Fruit fly (Drosophila melanogaster) whole organism, embryonic: Measurements from ENCODE around the gene pod1.

Experiments
- Atf-2 ChIP-seq: fragments of 200-800 bp; sonication (Bioruptor generic); optimal IDR thresholded peaks from 2 replicates; lab custom pipeline; 2016; ENCODE audit warnings: missing biosample characterization, missing genetic modification characterization
- Awh ChIP-seq: fragments of 200-800 bp; sonication (Bioruptor generic); IDR thresholded peaks from 2 replicates; pipeline ENCODE4, ENCODE4 v1.3.6; 2022; ENCODE audit warnings: missing biosample characterization, missing genetic modification characterization
- CG10267 ChIP-seq: fragments of 200-800 bp; sonication (Bioruptor generic); optimal IDR thresholded peaks from 2 replicates; lab custom pipeline; 2018; ENCODE audit warnings: missing biosample characterization, mild to moderate bottlenecking, missing genetic modification characterization, moderate library complexity
- CG11085 ChIP-seq: fragments of 200-800 bp; sonication (Bioruptor generic); IDR thresholded peaks from 2 replicates; pipeline ENCODE4 v1.3.6; 2022; ENCODE audit warnings: missing biosample characterization, missing genetic modification characterization
- CG11093 ChIP-seq: fragments of 200-800 bp; sonication (Bioruptor generic); IDR thresholded peaks from 3 replicates; pipeline ENCODE4 v1.3.6; 2022; ENCODE audit warnings: missing biosample characterization, missing genetic modification characterization
- CG11695 ChIP-seq: fragments of 200-800 bp; sonication (Bioruptor generic); IDR thresholded peaks from 3 replicates; pipeline ENCODE4 v1.3.6; 2022; ENCODE audit warnings: missing biosample characterization, missing genetic modification characterization
- CG11723 ChIP-seq: fragments of 200-800 bp; sonication (Bioruptor generic); optimal IDR thresholded peaks from 2 replicates; lab custom pipeline; 2017; ENCODE audit warnings: missing biosample characterization, mild to moderate bottlenecking, missing genetic modification characterization
- CG12155 ChIP-seq: fragments of 200-800 bp; sonication (Bioruptor generic); optimal IDR thresholded peaks from 3 replicates; lab custom pipeline; 2016; ENCODE audit warnings: missing biosample characterization, missing genetic modification characterization
- CG12391 ChIP-seq: fragments of 200-800 bp; sonication (Bioruptor generic); optimal IDR thresholded peaks from 3 replicates; lab custom pipeline; 2018; ENCODE audit warnings: missing biosample characterization, mild to moderate bottlenecking, missing genetic modification characterization, moderate library complexity
- CG12769 ChIP-seq: fragments of 200-800 bp; sonication (Bioruptor generic); optimal IDR thresholded peaks from 2 replicates; lab custom pipeline; 2019; ENCODE audit warnings: missing biosample characterization, mild to moderate bottlenecking, missing genetic modification characterization, moderate library complexity
- CG13624 ChIP-seq: fragments of 200-800 bp; sonication (Bioruptor generic); optimal IDR thresholded peaks from 2 replicates; lab custom pipeline; 2016; ENCODE audit warnings: missing biosample characterization, missing genetic modification characterization
- CG1602 ChIP-seq: fragments of 200-800 bp; sonication (Bioruptor generic); optimal IDR thresholded peaks from 3 replicates; lab custom pipeline; 2016; ENCODE audit warnings: missing biosample characterization, missing genetic modification characterization
- CG18619 ChIP-seq: fragments of 200-800 bp; sonication (Bioruptor generic); optimal IDR thresholded peaks from 3 replicates; lab custom pipeline; 2017; ENCODE audit warnings: missing biosample characterization, mild to moderate bottlenecking, missing genetic modification characterization
- CG2202 ChIP-seq: fragments of 200-800 bp; sonication (Bioruptor generic); optimal IDR thresholded peaks from 2 replicates; lab custom pipeline; 2018; ENCODE audit warnings: missing biosample characterization, mild to moderate bottlenecking, missing genetic modification characterization
- CG31224 ChIP-seq: fragments of 200-800 bp; sonication (Bioruptor generic); IDR thresholded peaks from 2 replicates; pipeline ENCODE4 v1.3.6; 2022; ENCODE audit warnings: missing biosample characterization, missing genetic modification characterization
- CG3995 ChIP-seq: fragments of 200-800 bp; sonication (Bioruptor generic); optimal IDR thresholded peaks from 3 replicates; lab custom pipeline; 2016; ENCODE audit warnings: missing biosample characterization, missing genetic modification characterization
- CG4707 ChIP-seq: fragments of 200-800 bp; sonication (Bioruptor generic); optimal IDR thresholded peaks from 2 replicates; lab custom pipeline; 2018; ENCODE audit warnings: missing biosample characterization, mild to moderate bottlenecking, missing genetic modification characterization, moderate library complexity
- Camta ChIP-seq: fragments of 200-800 bp; sonication (Bioruptor generic); optimal IDR thresholded peaks from 2 replicates; lab custom pipeline; 2016; ENCODE audit warnings: missing biosample characterization, missing genetic modification characterization
- CrebB ChIP-seq: fragments of 200-800 bp; sonication (Bioruptor generic); optimal IDR thresholded peaks from 3 replicates; lab custom pipeline; 2018; ENCODE audit warnings: missing biosample characterization, mild to moderate bottlenecking, missing genetic modification characterization
- D19A ChIP-seq: fragments of 200-800 bp; optimal IDR thresholded peaks from 3 replicates; lab custom pipeline; 2019; ENCODE audit warnings: missing biosample characterization, mild to moderate bottlenecking, missing genetic modification characterization, moderate library complexity
- Deaf1 ChIP-seq: fragments of 200-800 bp; optimal IDR thresholded peaks from 3 replicates; lab custom pipeline; 2019; ENCODE audit warnings: missing biosample characterization, mild to moderate bottlenecking, missing genetic modification characterization, moderate library complexity
- Dll ChIP-seq: fragments of 200-800 bp; sonication (Bioruptor generic); IDR thresholded peaks from 4 replicates; pipeline ENCODE4 v1.3.6; 2022; ENCODE audit warnings: missing biosample characterization, missing genetic modification characterization; ENCODE audit not compliant: partially characterized antibody
- Drgx ChIP-seq: fragments of 200-800 bp; sonication (Bioruptor generic); IDR thresholded peaks from 2 replicates; pipeline ENCODE4 v1.3.6; 2022; ENCODE audit warnings: missing biosample characterization, missing genetic modification characterization
- Ets65A ChIP-seq: fragments of 200-800 bp; sonication (Bioruptor generic); peaks from one replicate; lab custom pipeline; 2016; ENCODE audit warnings: missing biosample characterization, missing genetic modification characterization
- Gsc ChIP-seq: fragments of 200-800 bp; sonication (Bioruptor generic); IDR thresholded peaks from 2 replicates; pipeline ENCODE4 v1.3.6; 2022; ENCODE audit warnings: missing biosample characterization, missing genetic modification characterization
- Hr78 ChIP-seq, 2 experiments: fragments of 200-800 bp in 1 of 2; fragments of >200 bp in 1 of 2; sonication (Bioruptor generic) in 1 of 2; optimal IDR thresholded peaks; 2 replicates each; lab custom pipeline; 2017 to 2019; ENCODE audit warnings: missing biosample characterization in 2 of 2, missing genetic modification characterization in 2 of 2, mild to moderate bottlenecking in 1 of 2, moderate library complexity in 1 of 2
- Mad ChIP-seq: fragments of 200-800 bp; sonication (Bioruptor generic); optimal IDR thresholded peaks from 2 replicates; lab custom pipeline; 2016; ENCODE audit warnings: missing biosample characterization, missing genetic modification characterization
- NC2β ChIP-seq: fragments of 200-800 bp; sonication (Bioruptor generic); optimal IDR thresholded peaks from 2 replicates; lab custom pipeline; 2016; ENCODE audit warnings: missing biosample characterization, missing genetic modification characterization
- Nf-YB ChIP-seq: fragments of 200-800 bp; sonication (Bioruptor generic); optimal IDR thresholded peaks from 3 replicates; lab custom pipeline; 2019; ENCODE audit warnings: missing biosample characterization, mild to moderate bottlenecking, missing genetic modification characterization, moderate library complexity
- Sox100B ChIP-seq: fragments of 200-800 bp; sonication (Bioruptor generic); optimal IDR thresholded peaks from 3 replicates; lab custom pipeline; 2018; ENCODE audit warnings: missing biosample characterization, mild to moderate bottlenecking, missing genetic modification characterization
- Spps ChIP-seq: fragments of 200-800 bp; sonication (Bioruptor generic); optimal IDR thresholded peaks from 2 replicates; lab custom pipeline; 2018; ENCODE audit warnings: missing biosample characterization, mild to moderate bottlenecking, missing genetic modification characterization
- bsh ChIP-seq, 2 experiments: fragments of 200-800 bp; sonication (Bioruptor generic); optimal IDR thresholded peaks; 2 replicates each; lab custom pipeline; 2017 to 2018; ENCODE audit warnings: mild to moderate bottlenecking in 2 of 2, missing biosample characterization in 2 of 2, missing genetic modification characterization in 2 of 2, moderate library complexity in 1 of 2
- cg ChIP-seq: fragments of 200-800 bp; sonication (Bioruptor generic); optimal IDR thresholded peaks from 3 replicates; lab custom pipeline; 2019; ENCODE audit warnings: missing biosample characterization, mild to moderate bottlenecking, missing genetic modification characterization, moderate library complexity
- chm ChIP-seq: fragments of 200-800 bp; sonication (Bioruptor generic); IDR thresholded peaks from 2 replicates; pipeline ENCODE4 v1.3.6; 2022; ENCODE audit warnings: missing biosample characterization, missing genetic modification characterization
- corto ChIP-seq: fragments of 200-800 bp; sonication (Bioruptor generic); optimal IDR thresholded peaks from 2 replicates; lab custom pipeline; 2016; ENCODE audit warnings: missing biosample characterization, mild to moderate bottlenecking, missing genetic modification characterization, moderate library complexity
- croc ChIP-seq: fragments of 200-800 bp; sonication (Bioruptor generic); conservative IDR thresholded peaks from 3 replicates; pipeline ENCODE4 v1.3.6; 2022; ENCODE audit warnings: missing biosample characterization, missing genetic modification characterization
- eve ChIP-seq, 2 experiments: fragments of >200 bp; optimal IDR thresholded peaks; 2 replicates each; lab custom pipeline; 2017; ENCODE audit warnings: missing biosample characterization in 2 of 2, missing genetic modification characterization in 2 of 2
- fd96Cb ChIP-seq: fragments of 200-800 bp; sonication (Bioruptor generic); optimal IDR thresholded peaks from 2 replicates; lab custom pipeline; 2018; ENCODE audit warnings: missing biosample characterization, mild to moderate bottlenecking, missing genetic modification characterization, moderate library complexity
- fru ChIP-seq: fragments of >200 bp; optimal IDR thresholded peaks from 2 replicates; lab custom pipeline; 2017
- gce ChIP-seq: fragments of 200-800 bp; sonication (Bioruptor generic); IDR thresholded peaks from 3 replicates; pipeline ENCODE4 v1.3.6; 2022; ENCODE audit warnings: missing biosample characterization, missing genetic modification characterization
- hbn ChIP-seq: fragments of 200-800 bp; sonication (Bioruptor generic); IDR thresholded peaks from 2 replicates; pipeline ENCODE4 v1.3.6; 2022; ENCODE audit warnings: missing biosample characterization, missing genetic modification characterization; ENCODE audit not compliant: partially characterized antibody
- insv ChIP-seq, 2 experiments: fragments of 200-800 bp; sonication (Bioruptor generic); optimal IDR thresholded peaks; 3 replicates each; lab custom pipeline; 2016 to 2018; ENCODE audit warnings: missing biosample characterization in 2 of 2, missing genetic modification characterization in 2 of 2
- kay ChIP-seq: fragments of 200-800 bp; sonication (Bioruptor generic); optimal IDR thresholded peaks from 2 replicates; lab custom pipeline; 2016; ENCODE audit warnings: missing biosample characterization, missing genetic modification characterization
- maf-S ChIP-seq: fragments of 200-800 bp; sonication (Bioruptor generic); optimal IDR thresholded peaks from 2 replicates; lab custom pipeline; 2016; ENCODE audit warnings: missing biosample characterization, missing genetic modification characterization
- nerfin-1 ChIP-seq: fragments of 200-800 bp; sonication (Bioruptor generic); optimal IDR thresholded peaks from 3 replicates; lab custom pipeline; 2019; ENCODE audit warnings: missing biosample characterization, mild to moderate bottlenecking, missing genetic modification characterization, moderate library complexity
- otp ChIP-seq: fragments of 200-800 bp; sonication (Bioruptor generic); IDR thresholded peaks from 3 replicates; pipeline ENCODE4, ENCODE4 v1.3.6; 2022; ENCODE audit warnings: missing biosample characterization, missing genetic modification characterization
- pb ChIP-seq: fragments of 200-800 bp; sonication (Bioruptor generic); optimal IDR thresholded peaks from 3 replicates; lab custom pipeline; 2016; ENCODE audit warnings: missing biosample characterization, missing genetic modification characterization
- phol ChIP-seq: fragments of 200-800 bp; sonication (Bioruptor generic); optimal IDR thresholded peaks from 3 replicates; lab custom pipeline; 2018; ENCODE audit warnings: missing biosample characterization, mild to moderate bottlenecking, missing genetic modification characterization, moderate library complexity
- sima ChIP-seq: fragments of 200-800 bp; sonication (Bioruptor generic); optimal IDR thresholded peaks from 2 replicates; lab custom pipeline; 2016; ENCODE audit warnings: missing biosample characterization, missing genetic modification characterization
- tgo ChIP-seq: fragments of 200-800 bp; sonication (Bioruptor generic); IDR thresholded peaks from 3 replicates; pipeline ENCODE4 v1.3.6; 2022; ENCODE audit warnings: missing biosample characterization, missing genetic modification characterization

pod1 gene

dm6 chrX:6861523-6862077, 58.1 kb downstream of the pod1 start:
- TF ChIP-seq Hr78 (GFP tag; optimal IDR thresholded peaks at IDR 0.05; lab: Kevin White, UChicago) (peak in 1 of 2 experiments; percentile 73), bsh (GFP tag; optimal IDR thresholded peaks at IDR 0.05; lab: Kevin White, UChicago) (peak; percentile 19 to 49), Atf-2 (GFP tag; lab: Kevin White, UChicago) (no peak), CG31224 (peak; percentile 63), CrebB (no peak), otp (GFP tag; lab: Robert Waterston, UW) (0 out of 3 replicates have a peak, but pooled peaks have one; percentile 51), gce (GFP tag; lab: Robert Waterston, UW) (peak; percentile 25; the same call in 1 of the 3 replicates), chm (GFP tag; lab: Robert Waterston, UW) (peak; percentile 73; the same call in 1 of the 2 replicates), Ets65A (peak; percentile 95), fd96Cb (tag; lab: Kevin White, UChicago) (peak; percentile 42), Nf-YB (GFP tag; lab: Kevin White, UChicago) (no peak), maf-S (GFP tag; lab: Kevin White, UChicago) (peak; percentile 33), Mad (GFP tag; lab: Kevin White, UChicago) (no peak), pb (GFP tag; lab: Kevin White, UChicago) (peak; percentile 20), CG18619 (GFP tag; lab: Kevin White, UChicago) (peak; percentile 9), CG12391 (tag; lab: Kevin White, UChicago) (peak; percentile 22), corto (GFP tag; lab: Kevin White, UChicago) (no peak), Sox100B (peak; percentile 12), nerfin-1 (tag; lab: Kevin White, UChicago) (no peak), fru (lab: Kevin White, UChicago) (no peak), kay (GFP tag; lab: Kevin White, UChicago) (peak; percentile 12), cg (peak; percentile 91), Gsc (no peak), Deaf1 (tag; lab: Kevin White, UChicago) (peak; percentile 99), CG11093 (GFP tag; lab: Robert Waterston, UW) (no peak), Spps (no peak), sima (GFP tag; lab: Kevin White, UChicago) (no peak), CG10267 (tag; lab: Kevin White, UChicago) (peak; percentile 10), NC2β (no peak), CG12769 (tag; lab: Kevin White, UChicago) (peak; percentile 96), D19A (tag; lab: Kevin White, UChicago) (peak; percentile 41), Drgx (GFP tag; lab: Robert Waterston, UW) (peak; percentile 84), phol (peak; percentile 45), Dll (GFP tag; lab: Robert Waterston, UW) (0 out of 4 replicates have a peak, but pooled peaks have one; percentile 17), CG12155 (GFP tag; lab: Kevin White, UChicago) (peak; percentile 29), CG3995 (peak; percentile 10), eve (GFP tag; optimal IDR thresholded peaks at IDR 0.05; lab: Kevin White, UChicago) (no peak), CG4707 (GFP tag; lab: Kevin White, UChicago) (no peak), insv (GFP tag; optimal IDR thresholded peaks at IDR 0.05; lab: Kevin White, UChicago) (no peak), CG1602 (GFP tag; lab: Kevin White, UChicago) (no peak), CG11085 (0 out of 2 replicates have a peak, but pooled peaks have one; percentile 12), croc (no peak), tgo (peak; percentile 68; the same call in 2 of the 3 replicates), hbn (peak; percentile 35; the same call in 1 of the 2 replicates), Awh (GFP tag; lab: Robert Waterston, UW) (no peak), Camta (GFP tag; lab: Kevin White, UChicago) (no peak), CG11723 (GFP tag; lab: Kevin White, UChicago) (peak; percentile 17), CG13624 (GFP tag; lab: Kevin White, UChicago) (peak; percentile 23), CG2202 (tag; lab: Kevin White, UChicago) (no peak), CG11695 (GFP tag; lab: Robert Waterston, UW) (peak; percentile 63; the same call in 2 of the 3 replicates)
